Worm (Caenorhabditis elegans) whole organism, mixed stage, embryonic: ENCODE measurements around the gene srw-62.

Source experiments
- M03D4.4 ChIP-seq: sonication (generic microtip); optimal IDR thresholded peaks from 2 replicates; lab custom pipeline; 2017; ENCODE audit warnings: mild to moderate bottlenecking, missing genetic modification characterization, missing compliant biosample characterization
- bed-3 ChIP-seq: fragments of 200-800 bp; sonication (Bioruptor generic); optimal IDR thresholded peaks from 3 replicates; lab custom pipeline; 2018; ENCODE audit warnings: mild to moderate bottlenecking, missing genetic modification characterization, moderate library complexity, missing compliant biosample characterization
- blmp-1 ChIP-seq: fragments of 150-350 bp; optimal IDR thresholded peaks from 2 replicates; lab custom pipeline; 2014; ENCODE audit warnings: missing biosample characterization, missing genetic modification characterization
- ceh-39 ChIP-seq: fragments of 150-350 bp; optimal IDR thresholded peaks from 2 replicates; lab custom pipeline; 2014; ENCODE audit warnings: missing biosample characterization, missing genetic modification characterization
- ceh-43 ChIP-seq: fragments of 200-800 bp; sonication (Bioruptor generic); optimal IDR thresholded peaks from 2 replicates; lab custom pipeline; 2018; ENCODE audit warnings: mild to moderate bottlenecking, missing genetic modification characterization, moderate library complexity, missing compliant biosample characterization
- ceh-83 ChIP-seq: fragments of 200-800 bp; sonication (Bioruptor generic); optimal IDR thresholded peaks from 2 replicates; lab custom pipeline; 2018; ENCODE audit warnings: mild to moderate bottlenecking, missing genetic modification characterization, missing compliant biosample characterization
- ces-1 ChIP-seq: fragments of 150-350 bp; optimal IDR thresholded peaks from 2 replicates; lab custom pipeline; 2014; ENCODE audit warnings: missing biosample characterization, missing genetic modification reagents, missing genetic modification characterization
- cnd-1 ChIP-seq: fragments of 200-800 bp; sonication (Bioruptor generic); optimal IDR thresholded peaks from 2 replicates; lab custom pipeline; 2018; ENCODE audit warnings: mild to moderate bottlenecking, missing genetic modification characterization, missing compliant biosample characterization
- drap-1 ChIP-seq: fragments of 200-800 bp; sonication (Bioruptor generic); optimal IDR thresholded peaks from 3 replicates; lab custom pipeline; 2018; ENCODE audit warnings: mild to moderate bottlenecking, missing genetic modification characterization, missing compliant biosample characterization
- elt-1 ChIP-seq: sonication (generic microtip); optimal IDR thresholded peaks from 2 replicates; lab custom pipeline; 2017; ENCODE audit warnings: missing genetic modification characterization, mild to moderate bottlenecking, missing compliant biosample characterization, antibody characterized with exemption, moderate library complexity, borderline replicate concordance; ENCODE audit not compliant: insufficient read depth
- elt-3 ChIP-seq: fragments of 150-350 bp; optimal IDR thresholded peaks from 2 replicates; lab custom pipeline; 2014; ENCODE audit warnings: missing biosample characterization, missing genetic modification characterization
- flh-1 ChIP-seq: fragments of 200-800 bp; sonication (Bioruptor generic); optimal IDR thresholded peaks from 2 replicates; lab custom pipeline; 2018; ENCODE audit warnings: mild to moderate bottlenecking, missing genetic modification characterization, moderate library complexity, missing compliant biosample characterization
- hlh-1 ChIP-seq: fragments of 150-350 bp; optimal IDR thresholded peaks from 2 replicates; lab custom pipeline; 2014; ENCODE audit warnings: missing biosample characterization, missing genetic modification reagents, missing genetic modification characterization
- lin-13 ChIP-seq: fragments of 150-350 bp; optimal IDR thresholded peaks from 2 replicates; lab custom pipeline; 2014; ENCODE audit warnings: missing biosample characterization, missing genetic modification characterization
- lin-32 ChIP-seq: fragments of 200-800 bp; sonication (Bioruptor generic); optimal IDR thresholded peaks from 2 replicates; lab custom pipeline; 2018; ENCODE audit warnings: mild to moderate bottlenecking, missing genetic modification characterization, missing compliant biosample characterization
- lsy-2 ChIP-seq: fragments of 150-350 bp; optimal IDR thresholded peaks from 2 replicates; lab custom pipeline; 2014; ENCODE audit warnings: missing biosample characterization, missing genetic modification characterization
- mls-2 ChIP-seq: sonication (generic microtip); optimal IDR thresholded peaks from 2 replicates; lab custom pipeline; 2016; ENCODE audit warnings: mild to moderate bottlenecking, missing genetic modification characterization, moderate library complexity, missing compliant biosample characterization
- nhr-12 ChIP-seq: fragments of 150-350 bp; optimal IDR thresholded peaks from 2 replicates; lab custom pipeline; 2014; ENCODE audit warnings: missing biosample characterization, missing genetic modification characterization
- nhr-2 ChIP-seq: fragments of 150-350 bp; optimal IDR thresholded peaks from 2 replicates; lab custom pipeline; 2014; ENCODE audit warnings: missing biosample characterization, missing genetic modification characterization
- nhr-237 ChIP-seq: fragments of 150-350 bp; optimal IDR thresholded peaks from 2 replicates; lab custom pipeline; 2014; ENCODE audit warnings: missing biosample characterization, missing genetic modification characterization
- nhr-28 ChIP-seq: fragments of 150-350 bp; optimal IDR thresholded peaks from 2 replicates; lab custom pipeline; 2014; ENCODE audit warnings: missing biosample characterization, missing genetic modification characterization
- nhr-76 ChIP-seq: sonication (generic microtip); optimal IDR thresholded peaks from 2 replicates; lab custom pipeline; 2017; ENCODE audit warnings: missing biosample characterization, missing genetic modification characterization
- sem-2 ChIP-seq: fragments of 200-800 bp; sonication (Bioruptor generic); optimal IDR thresholded peaks from 2 replicates; lab custom pipeline; 2018; ENCODE audit warnings: mild to moderate bottlenecking, missing genetic modification characterization, missing compliant biosample characterization
- snpc-4 ChIP-seq: fragments of 150-350 bp; optimal IDR thresholded peaks from 2 replicates; lab custom pipeline; 2014; ENCODE audit warnings: missing biosample characterization, missing genetic modification characterization
- sptf-1 ChIP-seq: sonication (generic microtip); optimal IDR thresholded peaks from 2 replicates; lab custom pipeline; 2017; ENCODE audit warnings: mild to moderate bottlenecking, missing genetic modification characterization, moderate library complexity, missing compliant biosample characterization
- unc-120 ChIP-seq: sonication (generic microtip); optimal IDR thresholded peaks from 2 replicates; lab custom pipeline; 2017; ENCODE audit warnings: missing genetic modification characterization, missing compliant biosample characterization; ENCODE audit not compliant: poor library complexity, severe bottlenecking
- zip-8 ChIP-seq: fragments of 150-350 bp; optimal IDR thresholded peaks from 2 replicates; lab custom pipeline; 2014; ENCODE audit warnings: missing biosample characterization, missing genetic modification characterization
- ztf-11 ChIP-seq: fragments of 150-350 bp; optimal IDR thresholded peaks from 2 replicates; lab custom pipeline; 2014; ENCODE audit warnings: missing biosample characterization, missing genetic modification characterization

Gene srw-62

DNA sequence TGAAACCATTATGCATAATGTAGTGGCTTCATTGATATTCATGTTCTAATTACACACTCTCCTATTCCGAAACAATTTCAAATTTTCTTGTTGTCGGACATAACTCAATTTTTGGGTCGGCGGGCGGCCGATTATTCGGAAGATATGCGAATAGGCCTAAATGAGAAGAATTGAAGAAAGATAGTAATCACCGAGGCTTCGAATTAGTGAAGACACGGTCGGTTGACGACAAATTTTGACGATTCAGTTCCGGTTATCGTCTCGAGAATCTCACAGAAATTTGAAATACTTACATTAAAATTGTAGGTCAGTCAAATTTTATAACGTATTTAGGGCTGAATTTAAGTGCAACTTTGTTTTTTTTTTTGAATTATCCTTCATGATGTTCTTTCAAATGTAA, 22.0 kb upstream of the srw-62 start:
- TF ChIP-seq elt-1 (tag; lab: Kevin White, UChicago) (peak; percentile 62), bed-3 (GFP tag; lab: Kevin White, UChicago) (no peak), ces-1 (peak; percentile 86)

DNA sequence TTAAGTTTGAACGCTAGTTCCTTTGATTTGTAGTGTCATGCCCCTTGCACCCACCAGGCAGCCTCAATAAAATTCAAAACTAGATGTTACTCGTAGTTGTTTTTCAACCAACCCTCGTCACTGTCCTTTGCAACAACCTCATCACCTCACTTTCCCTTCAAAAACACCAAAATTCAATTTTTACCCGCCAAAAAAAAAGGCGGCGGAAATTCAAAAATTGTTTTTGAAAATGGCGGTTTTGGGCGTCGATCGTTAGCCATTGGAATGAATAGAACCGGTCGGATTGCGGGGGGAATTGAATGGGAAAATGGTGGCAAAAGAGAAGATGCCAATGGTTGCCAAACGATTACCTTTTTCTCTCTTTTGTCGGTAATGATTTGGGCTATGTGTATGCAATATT, 19.2 kb upstream of the srw-62 start:
- no peak for TF ChIP-seq bed-3 (GFP tag; lab: Kevin White, UChicago)
- TF ChIP-seq ceh-43 (GFP tag; lab: Kevin White, UChicago) = no peak
- TF ChIP-seq flh-1 (GFP tag; lab: Kevin White, UChicago) = no peak
- no peak for TF ChIP-seq lin-13 (tag; lab: Kevin White, UChicago)
- no peak for TF ChIP-seq mls-2 (tag; lab: Kevin White, UChicago)
- no peak for TF ChIP-seq hlh-1 (tag; lab: Kevin White, UChicago)
- TF ChIP-seq cnd-1 (tag; lab: Kevin White, UChicago) = no peak
- no peak for TF ChIP-seq elt-3 (tag; lab: Kevin White, UChicago)
- no peak for TF ChIP-seq unc-120 (tag; lab: Kevin White, UChicago)
- no peak for TF ChIP-seq drap-1 (GFP tag; lab: Kevin White, UChicago)
- no peak for TF ChIP-seq ztf-11 (tag; lab: Kevin White, UChicago)
- TF ChIP-seq nhr-237 (tag; lab: Kevin White, UChicago) = no peak
- TF ChIP-seq elt-1 (tag; lab: Kevin White, UChicago) = no peak
- TF ChIP-seq zip-8 (tag; lab: Kevin White, UChicago) = no peak
- TF ChIP-seq ceh-83 (GFP tag; lab: Kevin White, UChicago) = no peak
- no peak for TF ChIP-seq nhr-12 (tag; lab: Kevin White, UChicago)
- no peak for TF ChIP-seq blmp-1 (tag; lab: Kevin White, UChicago)

DNA sequence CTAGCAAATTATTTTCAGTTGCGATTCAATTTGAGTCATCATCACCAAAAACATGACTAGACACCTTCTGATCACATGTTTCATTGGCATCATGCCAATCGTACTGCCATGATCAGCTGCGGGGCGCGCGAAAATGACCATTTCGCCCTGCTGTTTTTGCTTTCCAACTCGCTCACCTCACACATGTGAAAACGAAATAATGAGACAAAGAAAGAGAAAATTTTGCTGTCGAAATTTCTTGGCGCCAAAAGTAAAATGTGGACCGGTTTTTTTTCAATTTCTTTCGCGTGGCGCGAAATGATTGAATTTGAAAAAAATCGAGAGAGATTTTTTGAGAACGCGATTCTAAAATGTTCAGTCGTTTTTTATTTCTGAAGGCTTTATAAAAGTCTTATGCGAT, 18.3 kb upstream of the srw-62 start:
- TF ChIP-seq nhr-2 (tag; lab: Kevin White, UChicago) (no peak), nhr-237 (tag; lab: Kevin White, UChicago) (no peak), M03D4.4 (tag; lab: Kevin White, UChicago) (no peak), unc-120 (tag; lab: Kevin White, UChicago) (no peak), nhr-76 (tag; lab: Kevin White, UChicago) (no peak), flh-1 (GFP tag; lab: Kevin White, UChicago) (no peak), snpc-4 (tag; lab: Kevin White, UChicago) (no peak), lsy-2 (tag; lab: Kevin White, UChicago) (no peak), ceh-39 (tag; lab: Kevin White, UChicago) (no peak), elt-1 (tag; lab: Kevin White, UChicago) (no peak), sem-2 (GFP tag; lab: Kevin White, UChicago) (no peak), ceh-83 (GFP tag; lab: Kevin White, UChicago) (no peak), lin-32 (no peak), elt-3 (tag; lab: Kevin White, UChicago) (no peak)

DNA sequence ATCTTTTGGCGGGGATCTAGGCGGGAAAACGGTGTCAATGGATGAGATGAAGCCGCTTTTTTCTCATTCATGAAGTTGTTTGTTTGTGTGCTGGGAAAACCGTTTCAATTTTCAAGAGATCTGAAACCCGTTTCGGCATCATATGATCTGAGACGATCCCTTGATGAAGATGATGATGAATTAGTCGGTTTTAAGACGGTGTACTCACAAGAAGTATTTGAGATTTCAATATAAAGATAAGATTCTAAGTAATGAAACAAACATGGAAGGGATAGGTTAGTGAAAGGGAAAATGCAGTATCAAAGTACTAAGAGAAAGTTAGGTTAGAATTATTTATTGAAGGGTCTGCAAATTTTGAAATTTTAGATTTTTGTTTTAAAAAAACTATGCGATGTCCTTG, 17.1 kb upstream of the srw-62 start:
- no peak for TF ChIP-seq mls-2 (tag; lab: Kevin White, UChicago)
- TF ChIP-seq hlh-1 (tag; lab: Kevin White, UChicago) = no peak
- TF ChIP-seq nhr-28 (tag; lab: Kevin White, UChicago) = no peak
- no peak for TF ChIP-seq drap-1 (GFP tag; lab: Kevin White, UChicago)
- TF ChIP-seq zip-8 (tag; lab: Kevin White, UChicago) = no peak
- TF ChIP-seq flh-1 (GFP tag; lab: Kevin White, UChicago) = no peak

DNA sequence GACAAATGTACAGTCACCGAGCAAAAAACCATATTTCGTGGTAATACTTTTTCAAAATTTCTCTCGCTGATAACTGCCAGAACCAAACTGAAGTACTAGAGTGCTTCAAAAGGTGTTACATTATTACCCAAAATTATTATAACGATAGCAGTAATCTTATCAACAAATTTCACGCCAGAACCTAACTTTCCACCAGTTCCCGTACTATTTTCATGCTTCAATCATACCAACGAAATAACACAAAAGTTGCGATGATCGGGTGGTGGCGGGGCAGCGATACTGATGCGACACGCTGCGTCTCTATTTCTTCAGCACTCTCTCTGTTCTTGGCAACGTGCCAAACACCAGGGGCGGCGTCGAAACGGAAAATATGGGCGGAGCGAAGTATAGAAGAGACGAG, 16.3 kb upstream of the srw-62 start:
- TF ChIP-seq flh-1 (GFP tag; lab: Kevin White, UChicago) = no peak
- peak; percentile 20 for TF ChIP-seq unc-120 (tag; lab: Kevin White, UChicago)
- TF ChIP-seq, all 35 proteins: peak for 1

DNA sequence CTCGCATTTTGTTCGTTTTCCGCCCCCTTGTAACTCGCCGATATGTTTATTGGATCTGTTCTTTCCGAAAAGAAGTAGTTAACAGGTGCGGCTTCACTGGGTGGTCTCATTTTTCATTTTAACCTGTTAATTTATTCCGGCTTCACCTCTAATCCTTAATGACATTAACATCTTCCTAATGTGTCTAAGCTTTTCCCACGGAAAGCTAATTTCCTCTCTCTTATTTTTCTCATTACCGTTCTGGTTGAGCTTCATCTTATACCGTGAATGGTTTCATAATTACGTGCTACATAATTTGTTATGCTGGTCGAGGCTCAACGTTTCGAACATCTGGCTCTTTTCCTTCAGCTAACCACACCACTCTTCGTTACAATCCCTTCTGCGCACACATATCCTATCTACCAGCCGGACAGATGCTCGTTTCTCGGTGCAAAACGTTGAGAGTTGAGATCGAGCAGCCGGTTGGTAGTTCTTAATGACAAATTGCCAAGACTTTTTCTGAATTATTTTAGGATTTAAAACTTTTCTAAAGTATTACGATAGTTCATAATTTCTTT, 15.8 kb upstream of the srw-62 start:
- peak; percentile 68 for TF ChIP-seq mls-2 (tag; lab: Kevin White, UChicago)
- TF ChIP-seq nhr-76 (tag; lab: Kevin White, UChicago) = no peak
- peak; percentile 81 for TF ChIP-seq lin-32
- TF ChIP-seq ztf-11 (tag; lab: Kevin White, UChicago) = peak; percentile 62
- TF ChIP-seq cnd-1 (tag; lab: Kevin White, UChicago) = peak; percentile 64
- TF ChIP-seq ces-1 = peak; percentile 90
- TF ChIP-seq sptf-1 = no peak
- TF ChIP-seq lsy-2 (tag; lab: Kevin White, UChicago) = no peak
- TF ChIP-seq ceh-43 (GFP tag; lab: Kevin White, UChicago) = peak; percentile 6
- peak; percentile 66 for TF ChIP-seq hlh-1 (tag; lab: Kevin White, UChicago)
- TF ChIP-seq, all 35 proteins: peak for 7
